Fruit fly (Drosophila melanogaster): ENCODE results near the gene CG34376.

CG34376 gene

dm6 chr3R:22447874-22448254, at the start of gene CG34376:
TSS of gene CG34376 (plus strand) at chr3R:22448099.
- TF ChIP-seq CG7101 (tag; optimal IDR thresholded peaks at IDR 0.05) (peak; percentile 15), Hr96 (GFP tag; optimal IDR thresholded peaks at IDR 0.05) (peak; percentile 61), CG33017 (tag; optimal IDR thresholded peaks at IDR 0.05) (no peak), bab1 (GFP tag; optimal IDR thresholded peaks at IDR 0.05) (peak; percentile 48), CG11617 (GFP tag; optimal IDR thresholded peaks at IDR 0.05) (peak; percentile 21), Mnt (GFP tag; optimal IDR thresholded peaks at IDR 0.05) (peak; percentile 79), Crg-1 (GFP tag; optimal IDR thresholded peaks at IDR 0.05) (peak; percentile 27), CG12768 (GFP tag; optimal IDR thresholded peaks at IDR 0.05) (peak; percentile 74), CG5204 (GFP tag; optimal IDR thresholded peaks at IDR 0.05) (peak; percentile 8), CG7045 (GFP tag; optimal IDR thresholded peaks at IDR 0.05) (no peak), toe (GFP tag; optimal IDR thresholded peaks at IDR 0.05) (no peak), cic (GFP tag; optimal IDR thresholded peaks at IDR 0.05) (peak; percentile 60)

- TF ChIP-seq toe (GFP tag; optimal IDR thresholded peaks at IDR 0.05), result no peak
- TF ChIP-seq CG11617 (GFP tag; optimal IDR thresholded peaks at IDR 0.05), result no peak
- TF ChIP-seq CG12768 (GFP tag; optimal IDR thresholded peaks at IDR 0.05), result no peak
- TF ChIP-seq Clk (GFP tag; optimal IDR thresholded peaks at IDR 0.05), result no peak
- TF ChIP-seq CG7101 (tag; optimal IDR thresholded peaks at IDR 0.05), result no peak
- TF ChIP-seq CG7045 (GFP tag; optimal IDR thresholded peaks at IDR 0.05), result no peak
Measured at dm6 chr3R:22400246-22400645, 47.7 kb upstream of the CG34376 start.

dm6 chr3R:22402355-22402754, 45.5 kb upstream of the CG34376 start, which contains the start of gene CG13856:
TSS of gene CG13856 (plus strand) at chr3R:22402655.
- TF ChIP-seq CG14711 (tag; optimal IDR thresholded peaks at IDR 0.05) (no peak), Clk (GFP tag; optimal IDR thresholded peaks at IDR 0.05) (no peak), pad (GFP tag; optimal IDR thresholded peaks at IDR 0.05) (no peak), Mnt (GFP tag; optimal IDR thresholded peaks at IDR 0.05) (no peak), CG7101 (tag; optimal IDR thresholded peaks at IDR 0.05) (no peak)

dm6 chr3R:22405639-22406038, 42.3 kb upstream of the CG34376 start, which contains the start of gene CG13855:
TSS of gene CG13855 (plus strand) at chr3R:22405939.
- TF ChIP-seq CG12768 (GFP tag; optimal IDR thresholded peaks at IDR 0.05) (no peak), Clk (GFP tag; optimal IDR thresholded peaks at IDR 0.05) (no peak), CG1620 (GFP tag; optimal IDR thresholded peaks at IDR 0.05) (no peak), ovo (GFP tag; optimal IDR thresholded peaks at IDR 0.05) (no peak), CG33017 (tag; optimal IDR thresholded peaks at IDR 0.05) (no peak), tj (GFP tag; optimal IDR thresholded peaks at IDR 0.05) (no peak), cic (GFP tag; optimal IDR thresholded peaks at IDR 0.05) (no peak), pad (GFP tag; optimal IDR thresholded peaks at IDR 0.05) (no peak), CG11617 (GFP tag; optimal IDR thresholded peaks at IDR 0.05) (no peak), CG14711 (tag; optimal IDR thresholded peaks at IDR 0.05) (no peak), Crg-1 (GFP tag; optimal IDR thresholded peaks at IDR 0.05) (no peak)

- TF ChIP-seq pad (GFP tag; optimal IDR thresholded peaks at IDR 0.05) (peak; percentile 87), CG1620 (GFP tag; optimal IDR thresholded peaks at IDR 0.05) (peak; percentile 88), Hr96 (GFP tag; optimal IDR thresholded peaks at IDR 0.05) (peak; percentile 84), Crg-1 (GFP tag; optimal IDR thresholded peaks at IDR 0.05) (peak; percentile 89), CG33017 (tag; optimal IDR thresholded peaks at IDR 0.05) (peak; percentile 61), CG14711 (tag; optimal IDR thresholded peaks at IDR 0.05) (peak; percentile 65), ovo (GFP tag; optimal IDR thresholded peaks at IDR 0.05) (peak; percentile 80), cic (GFP tag; optimal IDR thresholded peaks at IDR 0.05) (peak; percentile 49), kay (GFP tag; ENCODE audit: borderline replicate concordance) (peak; percentile 95), cnc (optimal IDR thresholded peaks at IDR 0.05) (no peak), CG7101 (tag; optimal IDR thresholded peaks at IDR 0.05) (peak; percentile 81), CG12768 (GFP tag; optimal IDR thresholded peaks at IDR 0.05) (peak; percentile 88), Mnt (GFP tag; optimal IDR thresholded peaks at IDR 0.05) (peak; percentile 77), toe (GFP tag; optimal IDR thresholded peaks at IDR 0.05) (peak; percentile 92), CG11617 (GFP tag; optimal IDR thresholded peaks at IDR 0.05) (peak; percentile 84), CG7045 (GFP tag; optimal IDR thresholded peaks at IDR 0.05) (peak; percentile 69), Clk (GFP tag; optimal IDR thresholded peaks at IDR 0.05) (peak; percentile 73), bab1 (GFP tag; optimal IDR thresholded peaks at IDR 0.05) (peak; percentile 25), CG5204 (GFP tag; optimal IDR thresholded peaks at IDR 0.05) (peak; percentile 85), tj (GFP tag; optimal IDR thresholded peaks at IDR 0.05) (peak; percentile 57)
Measured at dm6 chr3R:22410537-22411360, 37.1 kb upstream of the CG34376 start, which contains the start of the genes CG13850 and lqfR. TSS of gene CG13850 (minus strand) at chr3R:22410915. TSS of gene lqfR (plus strand) at chr3R:22411301.

- TF ChIP-seq cic (GFP tag; optimal IDR thresholded peaks at IDR 0.05) (peak; percentile 55), Crg-1 (GFP tag; optimal IDR thresholded peaks at IDR 0.05) (no peak), ovo (GFP tag; optimal IDR thresholded peaks at IDR 0.05) (no peak), CG7101 (tag; optimal IDR thresholded peaks at IDR 0.05) (no peak), Hr96 (GFP tag; optimal IDR thresholded peaks at IDR 0.05) (peak; percentile 12), kay (GFP tag; ENCODE audit: borderline replicate concordance) (peak; percentile 14), CG11617 (GFP tag; optimal IDR thresholded peaks at IDR 0.05) (no peak), Mnt (GFP tag; optimal IDR thresholded peaks at IDR 0.05) (peak; percentile 20), CG12768 (GFP tag; optimal IDR thresholded peaks at IDR 0.05) (peak; percentile 7)
Measured at dm6 chr3R:22411879-22412587, 35.9 kb upstream of the CG34376 start.
